Worm (Caenorhabditis elegans) whole organism, early embryonic: ENCODE data around the gene lido-6.

Source experiments
- B0310.2 ChIP-seq: sonication (generic microtip); optimal IDR thresholded peaks from 2 replicates; lab custom pipeline; 2016; ENCODE audit warnings: mild to moderate bottlenecking, missing genetic modification characterization, missing compliant biosample characterization
- aly-1 ChIP-seq: sonication (generic microtip); optimal IDR thresholded peaks from 2 replicates; lab custom pipeline; 2016; ENCODE audit warnings: missing genetic modification characterization, missing compliant biosample characterization
- ama-1 ChIP-seq: fragments of 150-350 bp; optimal IDR thresholded peaks from 2 replicates; lab custom pipeline; 2014
- ceh-13 ChIP-seq: fragments of 200-800 bp; sonication (Bioruptor generic); optimal IDR thresholded peaks from 2 replicates; lab custom pipeline; 2018; ENCODE audit warnings: mild to moderate bottlenecking, missing genetic modification characterization, missing compliant biosample characterization
- ceh-36 ChIP-seq: sonication (generic microtip); optimal IDR thresholded peaks from 2 replicates; lab custom pipeline; 2016; ENCODE audit warnings: missing genetic modification characterization, inconsistent platforms, missing compliant biosample characterization
- ets-7 ChIP-seq: sonication (generic microtip); optimal IDR thresholded peaks from 2 replicates; lab custom pipeline; 2016; ENCODE audit warnings: missing genotype, missing genetic modification characterization, missing compliant biosample characterization
- flt-1 ChIP-seq: fragments of 200-800 bp; sonication (Bioruptor generic); IDR thresholded peaks from 2 replicates; pipeline ENCODE4 v1.3.6; 2022; ENCODE audit warnings: missing genetic modification characterization, missing compliant biosample characterization
- hmg-4 ChIP-seq: fragments of 200-800 bp; sonication (Bioruptor generic); optimal IDR thresholded peaks from 2 replicates; lab custom pipeline; 2018; ENCODE audit warnings: mild to moderate bottlenecking, missing genetic modification characterization, missing compliant biosample characterization
- hnd-1 ChIP-seq: sonication (generic microtip); optimal IDR thresholded peaks from 2 replicates; lab custom pipeline; 2016; ENCODE audit warnings: missing genetic modification characterization, missing compliant biosample characterization
- pes-1 ChIP-seq: fragments of 200-800 bp; sonication (Bioruptor generic); IDR thresholded peaks from 2 replicates; pipeline ENCODE4 v1.3.6; 2022; ENCODE audit warnings: missing genetic modification reagents, missing genetic modification characterization, missing compliant biosample characterization
- scrt-1 ChIP-seq: fragments of 200-800 bp; sonication (Bioruptor generic); IDR thresholded peaks from 2 replicates; pipeline ENCODE4 v1.3.6; 2022; ENCODE audit warnings: missing genetic modification characterization, missing compliant biosample characterization
- sea-1 ChIP-seq: fragments of 200-800 bp; sonication (Bioruptor generic); conservative IDR thresholded peaks from 2 replicates; pipeline ENCODE4 v1.3.6; 2022; ENCODE audit warnings: missing genetic modification characterization, missing compliant biosample characterization
- tbx-11 ChIP-seq: fragments of 200-800 bp; sonication (Bioruptor generic); IDR thresholded peaks from 2 replicates; pipeline ENCODE4 v1.3.6; 2022; ENCODE audit warnings: missing genetic modification characterization, missing compliant biosample characterization
- tbx-37 ChIP-seq: fragments of 200-800 bp; sonication (Bioruptor generic); conservative IDR thresholded peaks from 2 replicates; pipeline ENCODE4 v1.3.6; 2022; ENCODE audit warnings: missing genetic modification reagents, missing genetic modification characterization, missing compliant biosample characterization

DNA sequence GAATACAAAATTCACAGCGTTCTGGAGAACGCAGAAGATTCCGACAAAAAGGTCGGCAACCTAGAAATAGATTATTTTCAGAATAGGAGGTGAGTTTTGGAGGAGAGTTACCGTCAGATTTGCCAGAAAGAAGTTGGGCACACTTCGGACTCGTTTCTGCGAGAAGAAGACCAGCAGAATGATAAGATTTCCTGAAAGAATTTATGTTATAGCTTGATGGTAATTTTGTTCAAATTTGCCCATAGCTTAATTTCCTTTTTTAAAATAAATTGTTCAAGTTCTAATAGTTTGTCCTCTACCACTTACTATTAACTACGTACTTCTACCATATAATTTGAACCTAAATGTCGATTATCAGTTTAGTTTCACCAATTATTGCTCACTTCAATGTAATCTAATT is 42.1 kb upstream of the lido-6 start:
- TF ChIP-seq ama-1 (lab: Kevin White, UChicago) (no peak), aly-1 (tag; lab: Kevin White, UChicago) (no peak), scrt-1 (no peak), ceh-36 (tag; lab: Kevin White, UChicago) (no peak), ets-7 (tag; lab: Kevin White, UChicago) (no peak), hmg-4 (GFP tag; lab: Kevin White, UChicago) (no peak), flt-1 (GFP tag; lab: Robert Waterston, UW) (no peak), sea-1 (GFP tag; lab: Robert Waterston, UW) (no peak), tbx-37 (no peak), ceh-13 (GFP tag; lab: Kevin White, UChicago) (no peak), B0310.2 (tag; lab: Kevin White, UChicago) (no peak), pes-1 (GFP tag; lab: Robert Waterston, UW) (no peak), tbx-11 (GFP tag; lab: Robert Waterston, UW) (no peak), hnd-1 (no peak)
